Fruit fly (Drosophila melanogaster) whole organism, embryonic: Measurements from ENCODE around the gene cass.

Experiments used
- BEAF-32 ChIP-seq: fragments of 200-800 bp; sonication (Bioruptor generic); optimal IDR thresholded peaks from 3 replicates; lab custom pipeline; 2017; ENCODE audit warnings: missing biosample characterization, missing genetic modification characterization, mild to moderate bottlenecking, moderate library complexity, missing genetic modification reagents
- BtbVII ChIP-seq: fragments of 200-800 bp; sonication (Bioruptor generic); optimal IDR thresholded peaks from 3 replicates; lab custom pipeline; 2017; ENCODE audit warnings: missing biosample characterization, mild to moderate bottlenecking, missing genetic modification characterization
- CG10267 ChIP-seq: fragments of 200-800 bp; sonication (Bioruptor generic); optimal IDR thresholded peaks from 2 replicates; lab custom pipeline; 2018; ENCODE audit warnings: missing biosample characterization, mild to moderate bottlenecking, missing genetic modification characterization, moderate library complexity
- CG10565 ChIP-seq: fragments of 200-800 bp; sonication (Bioruptor generic); optimal IDR thresholded peaks from 3 replicates; lab custom pipeline; 2016; ENCODE audit warnings: missing biosample characterization, mild to moderate bottlenecking, missing genetic modification characterization
- CG11560 ChIP-seq: fragments of 200-800 bp; sonication (Bioruptor generic); IDR thresholded peaks from 3 replicates; pipeline ENCODE4 v1.3.6; 2022; ENCODE audit warnings: missing biosample characterization, missing genetic modification characterization
- CG12769 ChIP-seq: fragments of 200-800 bp; sonication (Bioruptor generic); optimal IDR thresholded peaks from 2 replicates; lab custom pipeline; 2019; ENCODE audit warnings: missing biosample characterization, mild to moderate bottlenecking, missing genetic modification characterization, moderate library complexity
- CG14710 ChIP-seq: fragments of 200-800 bp; sonication (Bioruptor generic); optimal IDR thresholded peaks from 3 replicates; lab custom pipeline; 2019; ENCODE audit warnings: missing biosample characterization, mild to moderate bottlenecking, missing genetic modification characterization, moderate library complexity
- CG15073 ChIP-seq: fragments of 200-800 bp; sonication (Bioruptor generic); optimal IDR thresholded peaks from 2 replicates; lab custom pipeline; 2016; ENCODE audit warnings: missing biosample characterization, missing genetic modification characterization
- CG15514 ChIP-seq: fragments of 200-800 bp; sonication (Bioruptor generic); optimal IDR thresholded peaks from 3 replicates; lab custom pipeline; 2017; ENCODE audit warnings: missing biosample characterization, missing genetic modification characterization, mild to moderate bottlenecking, moderate library complexity, missing genetic modification reagents
- CG1647 ChIP-seq: fragments of 200-800 bp; sonication (Bioruptor generic); optimal IDR thresholded peaks from 3 replicates; lab custom pipeline; 2016; ENCODE audit warnings: missing biosample characterization, missing genetic modification characterization
- CG17612 ChIP-seq: fragments of 200-800 bp; sonication (Bioruptor generic); IDR thresholded peaks from 2 replicates; pipeline ENCODE4 v1.3.6; 2022; ENCODE audit warnings: missing biosample characterization, missing genetic modification characterization
- CG3065 ChIP-seq: fragments of 200-800 bp; sonication (Bioruptor generic); optimal IDR thresholded peaks from 2 replicates; lab custom pipeline; 2016; ENCODE audit warnings: missing biosample characterization, missing genetic modification characterization
- CG34376 ChIP-seq: fragments of 200-800 bp; sonication (Bioruptor generic); optimal IDR thresholded peaks from 2 replicates; lab custom pipeline; 2018; ENCODE audit warnings: missing biosample characterization, mild to moderate bottlenecking, missing genetic modification characterization
- CG6175 ChIP-seq: fragments of 200-800 bp; sonication (Bioruptor generic); IDR thresholded peaks from 3 replicates; pipeline ENCODE4 v1.3.6; 2022; ENCODE audit warnings: missing biosample characterization, missing genetic modification characterization
- CG7357 ChIP-seq: fragments of 200-800 bp; sonication (Bioruptor generic); IDR thresholded peaks from 3 replicates; pipeline ENCODE4 v1.3.6; 2022; ENCODE audit warnings: missing biosample characterization, missing genetic modification characterization
- CG8765 ChIP-seq: fragments of 200-800 bp; sonication (Bioruptor generic); IDR thresholded peaks from 2 replicates; pipeline ENCODE4 v1.3.6; 2022; ENCODE audit warnings: missing biosample characterization, missing genetic modification characterization
- CG9817 ChIP-seq: fragments of 200-800 bp; sonication (Bioruptor generic); optimal IDR thresholded peaks from 2 replicates; lab custom pipeline; 2018; ENCODE audit warnings: missing biosample characterization, mild to moderate bottlenecking, missing genetic modification characterization, moderate library complexity
- Chrac-16 ChIP-seq: fragments of 200-800 bp; sonication (Bioruptor generic); optimal IDR thresholded peaks from 3 replicates; lab custom pipeline; 2016; ENCODE audit warnings: missing biosample characterization, missing genetic modification characterization
- CoRest ChIP-seq: fragments of 200-800 bp; sonication (Bioruptor generic); optimal IDR thresholded peaks from 3 replicates; lab custom pipeline; 2018; ENCODE audit warnings: missing biosample characterization, mild to moderate bottlenecking, missing genetic modification characterization, moderate library complexity
- Dip3 ChIP-seq: fragments of 200-800 bp; sonication (Bioruptor generic); optimal IDR thresholded peaks from 3 replicates; lab custom pipeline; 2016; ENCODE audit warnings: missing biosample characterization, missing genetic modification characterization
- E2f1 ChIP-seq: fragments of 200-800 bp; sonication (Bioruptor generic); IDR thresholded peaks from 2 replicates; pipeline ENCODE4 v1.3.6; 2022; ENCODE audit warnings: missing biosample characterization, missing genetic modification characterization
- Hand ChIP-seq: fragments of 200-800 bp; sonication (Bioruptor generic); optimal IDR thresholded peaks from 2 replicates; lab custom pipeline; 2017; ENCODE audit warnings: mild to moderate bottlenecking, missing biosample characterization, missing genetic modification reagents, missing genetic modification characterization
- Hmr ChIP-seq: fragments of 200-800 bp; sonication (Bioruptor generic); optimal IDR thresholded peaks from 3 replicates; lab custom pipeline; 2017; ENCODE audit warnings: mild to moderate bottlenecking, missing biosample characterization, missing genetic modification reagents, missing genetic modification characterization
- Hsf ChIP-seq: fragments of 200-800 bp; sonication (Bioruptor generic); optimal IDR thresholded peaks from 3 replicates; lab custom pipeline; 2016; ENCODE audit warnings: missing biosample characterization, missing genetic modification characterization
- Med ChIP-seq: fragments of 200-800 bp; sonication (Bioruptor generic); peaks from one replicate; lab custom pipeline; 2016; ENCODE audit warnings: missing biosample characterization, missing genetic modification characterization, mild to moderate bottlenecking, inconsistent platforms, moderate library complexity
- Ptx1 ChIP-seq: fragments of 200-800 bp; sonication (Bioruptor generic); IDR thresholded peaks from 2 replicates; pipeline ENCODE4 v1.3.6; 2022; ENCODE audit warnings: missing biosample characterization, missing genetic modification characterization
- Rx ChIP-seq: fragments of 200-800 bp; sonication (Bioruptor generic); IDR thresholded peaks from 2 replicates; pipeline ENCODE4 v1.3.6; 2022; ENCODE audit warnings: missing biosample characterization, missing genetic modification characterization
- Sin3A ChIP-seq: fragments of >200 bp; optimal IDR thresholded peaks from 2 replicates; lab custom pipeline; 2018
- Sry-β ChIP-seq: fragments of 200-800 bp; sonication (Bioruptor generic); optimal IDR thresholded peaks from 2 replicates; lab custom pipeline; 2018; ENCODE audit warnings: missing biosample characterization, mild to moderate bottlenecking, missing genetic modification characterization, moderate library complexity
- Vsx1 ChIP-seq: fragments of 200-800 bp; sonication (Bioruptor generic); optimal IDR thresholded peaks from 2 replicates; lab custom pipeline; 2017; ENCODE audit warnings: missing biosample characterization, mild to moderate bottlenecking, missing genetic modification characterization, missing genetic modification reagents
- YL-1 ChIP-seq: fragments of 200-800 bp; sonication (Bioruptor generic); optimal IDR thresholded peaks from 3 replicates; lab custom pipeline; 2017; ENCODE audit warnings: missing biosample characterization, mild to moderate bottlenecking, missing genetic modification characterization
- cas ChIP-seq: fragments of 200-800 bp; sonication (Bioruptor generic); IDR thresholded peaks from 2 replicates; pipeline ENCODE4 v1.3.6; 2022; ENCODE audit warnings: missing biosample characterization, missing genetic modification characterization
- chinmo ChIP-seq: fragments of 200-800 bp; sonication (Bioruptor generic); IDR thresholded peaks from 4 replicates; pipeline ENCODE4 v1.3.6; 2022; ENCODE audit warnings: missing biosample characterization, missing genetic modification characterization; ENCODE audit not compliant: partially characterized antibody
- chm ChIP-seq: fragments of 200-800 bp; sonication (Bioruptor generic); IDR thresholded peaks from 2 replicates; pipeline ENCODE4 v1.3.6; 2022; ENCODE audit warnings: missing biosample characterization, missing genetic modification characterization
- dmrt99B ChIP-seq: fragments of 200-800 bp; sonication (Bioruptor generic); optimal IDR thresholded peaks from 2 replicates; lab custom pipeline; 2018; ENCODE audit warnings: missing biosample characterization, mild to moderate bottlenecking, missing genetic modification characterization, moderate library complexity
- en ChIP-seq: fragments of 200-800 bp; sonication (Bioruptor generic); optimal IDR thresholded peaks from 2 replicates; lab custom pipeline; 2016; ENCODE audit warnings: missing biosample characterization, missing genetic modification characterization
- gce ChIP-seq: fragments of 200-800 bp; sonication (Bioruptor generic); IDR thresholded peaks from 3 replicates; pipeline ENCODE4 v1.3.6; 2022; ENCODE audit warnings: missing biosample characterization, missing genetic modification characterization
- gfzf ChIP-seq: fragments of 200-800 bp; sonication (Bioruptor generic); optimal IDR thresholded peaks from 2 replicates; lab custom pipeline; 2016; ENCODE audit warnings: missing biosample characterization, mild to moderate bottlenecking, missing genetic modification characterization, moderate library complexity
- grau ChIP-seq: fragments of 200-800 bp; optimal IDR thresholded peaks from 3 replicates; lab custom pipeline; 2019; ENCODE audit warnings: missing biosample characterization, mild to moderate bottlenecking, missing genetic modification characterization, moderate library complexity
- gt ChIP-seq: fragments of 200-800 bp; sonication (Bioruptor generic); IDR thresholded peaks from 2 replicates; pipeline ENCODE4 v1.3.6; 2022; ENCODE audit warnings: missing biosample characterization, missing genetic modification characterization
- h ChIP-seq: fragments of >200 bp; optimal IDR thresholded peaks from 2 replicates; lab custom pipeline; 2017
- knrl ChIP-seq: fragments of 200-800 bp; sonication (Bioruptor generic); IDR thresholded peaks from 3 replicates; pipeline ENCODE4 v1.3.6; 2022; ENCODE audit warnings: missing biosample characterization, missing genetic modification characterization; ENCODE audit not compliant: partially characterized antibody
- phol ChIP-seq: fragments of 200-800 bp; sonication (Bioruptor generic); optimal IDR thresholded peaks from 3 replicates; lab custom pipeline; 2018; ENCODE audit warnings: missing biosample characterization, mild to moderate bottlenecking, missing genetic modification characterization, moderate library complexity
- pum ChIP-seq: fragments of 200-800 bp; sonication (Bioruptor generic); optimal IDR thresholded peaks from 2 replicates; lab custom pipeline; 2016; ENCODE audit warnings: missing biosample characterization, missing genetic modification characterization
- sens ChIP-seq: fragments of 200-800 bp; sonication (Bioruptor generic); peaks from one replicate; lab custom pipeline; 2016; ENCODE audit warnings: missing biosample characterization, missing genetic modification characterization
- shn ChIP-seq: fragments of 200-800 bp; sonication (Bioruptor generic); optimal IDR thresholded peaks from 3 replicates; lab custom pipeline; 2016; ENCODE audit warnings: missing biosample characterization, missing genetic modification characterization
- sisA ChIP-seq: fragments of 200-800 bp; sonication (Bioruptor generic); IDR thresholded peaks from 2 replicates; pipeline ENCODE4 v1.3.6; 2022; ENCODE audit warnings: missing biosample characterization, missing genetic modification characterization
- slp2 ChIP-seq: fragments of 200-800 bp; sonication (Bioruptor generic); optimal IDR thresholded peaks from 2 replicates; lab custom pipeline; 2016; ENCODE audit warnings: missing biosample characterization, missing genetic modification characterization
- stc ChIP-seq: fragments of 200-800 bp; sonication (Bioruptor generic); IDR thresholded peaks from 2 replicates; pipeline ENCODE4 v1.3.6; 2022; ENCODE audit warnings: missing biosample characterization, missing genetic modification characterization
- tgo ChIP-seq: fragments of 200-800 bp; sonication (Bioruptor generic); IDR thresholded peaks from 3 replicates; pipeline ENCODE4 v1.3.6; 2022; ENCODE audit warnings: missing biosample characterization, missing genetic modification characterization
- tx ChIP-seq: fragments of 200-800 bp; sonication (Bioruptor generic); optimal IDR thresholded peaks from 2 replicates; lab custom pipeline; 2016; ENCODE audit warnings: missing biosample characterization, missing genetic modification characterization
- zf30C ChIP-seq: fragments of 200-800 bp; sonication (Bioruptor generic); optimal IDR thresholded peaks from 3 replicates; lab custom pipeline; 2018; ENCODE audit warnings: missing biosample characterization, mild to moderate bottlenecking, missing genetic modification characterization

The cass gene

DNA sequence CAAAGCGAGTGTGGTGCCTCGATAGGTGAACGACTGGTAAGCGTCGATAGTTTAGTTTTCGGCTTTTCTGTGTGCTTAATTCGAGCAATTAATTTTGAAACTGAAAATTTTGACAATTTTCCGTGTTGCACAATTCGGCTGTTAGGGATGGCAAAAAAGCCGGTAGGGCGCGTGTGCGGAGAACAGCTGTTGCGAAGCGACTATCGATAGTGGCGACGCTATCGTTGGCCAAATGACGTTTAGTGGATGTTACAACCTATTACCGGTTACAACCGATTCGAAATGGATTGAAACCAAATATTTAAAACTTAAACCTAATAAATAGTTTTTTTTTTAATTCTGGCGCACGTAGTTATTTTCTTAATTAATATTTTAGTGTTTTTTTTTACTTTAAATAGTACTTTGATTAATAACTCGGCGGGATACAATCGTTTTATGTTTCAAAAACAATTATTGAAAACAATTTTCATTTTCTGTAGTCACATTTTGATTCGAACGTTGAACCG is 23.3 kb upstream of the cass start, which contains the start of the genes mEFTs and Dhc36C (continued):
- TF ChIP-seq gce (no peak), Sry-β (GFP tag; lab: Kevin White, UChicago) (no peak), CG15073 (GFP tag; lab: Kevin White, UChicago) (no peak), phol (tag; lab: Kevin White, UChicago) (peak; percentile 56), Vsx1 (GFP tag; lab: Kevin White, UChicago) (no peak), CG10267 (tag; lab: Kevin White, UChicago) (peak; percentile 87), tx (GFP tag; lab: Kevin White, UChicago) (no peak), E2f1 (GFP tag; lab: Robert Waterston, UW) (no peak), CG8765 (GFP tag; lab: Robert Waterston, UW) (no peak), grau (tag; lab: Kevin White, UChicago) (no peak), shn (GFP tag; lab: Kevin White, UChicago) (no peak), Hsf (no peak), pum (no peak), chm (GFP tag; lab: Robert Waterston, UW) (no peak), sens (peak; percentile 45), BtbVII (GFP tag; lab: Kevin White, UChicago) (no peak), CG14710 (peak; percentile 46), CG7357 (GFP tag; lab: Robert Waterston, UW) (no peak), h (no peak), dmrt99B (tag; lab: Kevin White, UChicago) (no peak), CG9817 (tag; lab: Kevin White, UChicago) (no peak), en (GFP tag; lab: Kevin White, UChicago) (no peak), cas (no peak), CG6175 (no peak), Med (GFP tag; lab: Kevin White, UChicago) (peak; percentile 85), CG34376 (GFP tag; lab: Kevin White, UChicago) (no peak), CoRest (tag; lab: Kevin White, UChicago) (no peak), knrl (peak; percentile 87), Hmr (GFP tag; lab: Kevin White, UChicago) (peak; percentile 38), gfzf (peak; percentile 43), Rx (GFP tag; lab: Robert Waterston, UW) (no peak), stc (GFP tag; lab: Robert Waterston, UW) (0 out of 2 replicates have a peak, but pooled peaks have one; percentile 13), CG17612 (GFP tag; lab: Robert Waterston, UW) (no peak), CG10565 (no peak), Hand (no peak), Chrac-16 (GFP tag; lab: Kevin White, UChicago) (no peak), Dip3 (GFP tag; lab: Kevin White, UChicago) (no peak), slp2 (GFP tag; lab: Kevin White, UChicago) (no peak), CG1647 (no peak), CG15514 (GFP tag; lab: Kevin White, UChicago) (peak; percentile 42), zf30C (GFP tag; lab: Kevin White, UChicago) (no peak), gt (GFP tag; lab: Robert Waterston, UW) (no peak), BEAF-32 (GFP tag; lab: Kevin White, UChicago) (peak; percentile 86), CG12769 (tag; lab: Kevin White, UChicago) (no peak), Sin3A (peak; percentile 40), YL-1 (GFP tag; lab: Kevin White, UChicago) (peak; percentile 72), chinmo (GFP tag; lab: Robert Waterston, UW) (peak; percentile 84; the same call in 3 of the 4 replicates), CG11560 (no peak; the same call in 2 of the 3 replicates), tgo (GFP tag; lab: Robert Waterston, UW) (no peak), sisA (GFP tag; lab: Robert Waterston, UW) (no peak), CG3065 (GFP tag; lab: Kevin White, UChicago) (no peak), Ptx1 (no peak)
